Fruit fly (Drosophila melanogaster): ENCODE data around the gene CG5478.

Gene CG5478

dm6 chr3R:15933609-15934232 lies at the start of gene CG5478, which contains the start of gene blp (continued):
- TF ChIP-seq unc-4 (GFP tag; IDR thresholded peaks at IDR 0.05; ENCODE audit: partially characterized antibody) (peak; percentile 91), Rx (GFP tag; IDR thresholded peaks at IDR 0.05) (no peak), tio (GFP tag; optimal IDR thresholded peaks at IDR 0.05) (no peak), CG32532 (GFP tag; IDR thresholded peaks at IDR 0.05) (no peak), Vsx1 (GFP tag; optimal IDR thresholded peaks at IDR 0.05) (no peak), shn (GFP tag; optimal IDR thresholded peaks at IDR 0.05) (no peak), Dref (GFP tag; IDR thresholded peaks at IDR 0.05) (peak; percentile 96), dan (GFP tag; IDR thresholded peaks at IDR 0.05) (no peak), CG7786 (GFP tag; optimal IDR thresholded peaks at IDR 0.05) (no peak), CG4707 (GFP tag; optimal IDR thresholded peaks at IDR 0.05) (no peak), CG12659 (GFP tag; optimal IDR thresholded peaks at IDR 0.05) (no peak), CG2129 (GFP tag; IDR thresholded peaks at IDR 0.05; ENCODE audit: partially characterized antibody) (peak; percentile 69), al (GFP tag; IDR thresholded peaks at IDR 0.05) (no peak), CG7372 (GFP tag; IDR thresholded peaks at IDR 0.05) (no peak), CG15514 (GFP tag; optimal IDR thresholded peaks at IDR 0.05) (peak; percentile 5), trem (tag; optimal IDR thresholded peaks at IDR 0.05) (peak; percentile 49), Bdp1 (GFP tag; optimal IDR thresholded peaks at IDR 0.05) (no peak), CG14710 (tag; optimal IDR thresholded peaks at IDR 0.05) (peak; percentile 15), schlank (tag; optimal IDR thresholded peaks at IDR 0.05) (no peak), sug (tag; optimal IDR thresholded peaks at IDR 0.05) (peak; percentile 14), CG13287 (GFP tag; IDR thresholded peaks at IDR 0.05; ENCODE audit: partially characterized antibody) (peak; percentile 98), C15 (GFP tag; IDR thresholded peaks at IDR 0.05) (no peak), ind (GFP tag; optimal IDR thresholded peaks at IDR 0.05) (no peak), Gsc (GFP tag; IDR thresholded peaks at IDR 0.05) (no peak), pros (GFP tag; optimal IDR thresholded peaks at IDR 0.05) (no peak), kah (GFP tag; optimal IDR thresholded peaks at IDR 0.05) (no peak), CG18262 (tag; optimal IDR thresholded peaks at IDR 0.05) (no peak), Dbx (GFP tag; IDR thresholded peaks at IDR 0.05) (no peak), wor (GFP tag; IDR thresholded peaks at IDR 0.05) (no peak), Ptx1 (GFP tag; IDR thresholded peaks at IDR 0.05) (no peak), CG4617 (GFP tag; optimal IDR thresholded peaks at IDR 0.05; ENCODE audit: borderline replicate concordance) (no peak), CG12744 (GFP tag; optimal IDR thresholded peaks at IDR 0.05) (no peak), tgo (GFP tag; IDR thresholded peaks at IDR 0.05) (no peak), CG33213 (GFP tag; optimal IDR thresholded peaks at IDR 0.05) (no peak), CG13775 (GFP tag; optimal IDR thresholded peaks at IDR 0.05) (no peak), Mrtf (GFP tag; IDR thresholded peaks at IDR 0.05) (no peak), Hand (GFP tag; optimal IDR thresholded peaks at IDR 0.05) (no peak), h (optimal IDR thresholded peaks at IDR 0.05) (no peak), CG17912 (GFP tag; optimal IDR thresholded peaks at IDR 0.05) (no peak), CG17385 (GFP tag; optimal IDR thresholded peaks at IDR 0.05) (no peak), Pdp1 (GFP tag; optimal IDR thresholded peaks at IDR 0.05) (peak in 1 of 2 experiments; percentile 97), exex (tag; optimal IDR thresholded peaks at IDR 0.05) (no peak), crc (GFP tag; optimal IDR thresholded peaks at IDR 0.05) (no peak), Kr (GFP tag; optimal IDR thresholded peaks at IDR 0.05) (no peak), CG2116 (GFP tag; optimal IDR thresholded peaks at IDR 0.05) (peak; percentile 81), CG3995 (GFP tag; optimal IDR thresholded peaks at IDR 0.05) (peak; percentile 97), hth (optimal IDR thresholded peaks at IDR 0.05) (no peak), nerfin-2 (GFP tag; IDR thresholded peaks at IDR 0.05; ENCODE audit: partially characterized antibody) (peak; percentile 90), CG34422 (GFP tag; IDR thresholded peaks at IDR 0.05) (peak; percentile 34; the same call in 1 of the 3 replicates), CG6765 (GFP tag; optimal IDR thresholded peaks at IDR 0.05) (no peak), Lhr (GFP tag; optimal IDR thresholded peaks at IDR 0.05) (no peak)

Data from whole organism, embryonic.